Fruit fly (Drosophila melanogaster) whole organism, prepupa: ENCODE data around the gene Wdr24.

ENCODE experiments used
- CG8319 ChIP-seq: fragments of 200-800 bp; sonication (Bioruptor generic); optimal IDR thresholded peaks from 3 replicates; lab custom pipeline; 2016; ENCODE audit warnings: missing biosample characterization, missing genetic modification characterization
- Hr4 ChIP-seq: fragments of 200-800 bp; sonication (Bioruptor generic); optimal IDR thresholded peaks from 3 replicates; lab custom pipeline; 2016; ENCODE audit warnings: missing biosample characterization, missing genetic modification characterization
- Sox14 ChIP-seq: fragments of 200-800 bp; sonication (Bioruptor generic); optimal IDR thresholded peaks from 3 replicates; lab custom pipeline; 2016; ENCODE audit warnings: missing biosample characterization, missing genetic modification characterization
- dsx ChIP-seq: fragments of 200-800 bp; optimal IDR thresholded peaks from 3 replicates; lab custom pipeline; 2019; ENCODE audit warnings: missing biosample characterization, mild to moderate bottlenecking, missing genetic modification characterization, moderate library complexity; ENCODE audit not compliant: poor library complexity, severe bottlenecking
- eg ChIP-seq: fragments of 200-800 bp; sonication (Bioruptor generic); IDR thresholded peaks from 3 replicates; pipeline ENCODE4 v1.3.6; 2022; ENCODE audit warnings: missing biosample characterization, missing genetic modification characterization
- spab ChIP-seq: fragments of 200-800 bp; sonication (Bioruptor generic); optimal IDR thresholded peaks from 2 replicates; lab custom pipeline; 2017; ENCODE audit warnings: missing biosample characterization, mild to moderate bottlenecking, missing genetic modification characterization, missing genetic modification reagents
- vri ChIP-seq: fragments of 200-800 bp; sonication (Bioruptor generic); optimal IDR thresholded peaks from 3 replicates; lab custom pipeline; 2016; ENCODE audit warnings: missing biosample characterization, mild to moderate bottlenecking, missing genetic modification characterization

Wdr24 gene

DNA sequence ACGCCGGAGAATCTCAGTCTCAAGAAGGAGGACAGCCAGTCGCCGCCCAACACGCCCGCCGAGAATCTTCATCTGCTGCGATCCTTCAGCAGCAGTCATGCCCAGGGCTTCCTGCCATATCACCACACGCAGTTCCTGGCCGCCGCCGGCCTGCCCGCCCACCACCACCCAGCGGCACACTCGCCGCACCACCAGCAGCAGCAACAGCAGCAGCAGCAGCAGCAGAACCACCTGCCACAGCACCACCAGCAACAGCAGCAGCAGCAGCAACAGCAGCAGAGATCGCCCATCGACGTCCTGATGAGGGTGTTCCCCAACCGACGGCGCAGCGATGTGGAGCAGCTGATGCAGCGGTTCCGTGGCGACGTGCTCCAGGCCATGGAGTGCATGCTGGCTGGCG, 49.1 kb downstream of the Wdr24 start:
- TF ChIP-seq CG8319 (no peak), spab (GFP tag; lab: Kevin White, UChicago) (no peak), Hr4 (GFP tag; lab: Kevin White, UChicago) (no peak), dsx (no peak)

DNA sequence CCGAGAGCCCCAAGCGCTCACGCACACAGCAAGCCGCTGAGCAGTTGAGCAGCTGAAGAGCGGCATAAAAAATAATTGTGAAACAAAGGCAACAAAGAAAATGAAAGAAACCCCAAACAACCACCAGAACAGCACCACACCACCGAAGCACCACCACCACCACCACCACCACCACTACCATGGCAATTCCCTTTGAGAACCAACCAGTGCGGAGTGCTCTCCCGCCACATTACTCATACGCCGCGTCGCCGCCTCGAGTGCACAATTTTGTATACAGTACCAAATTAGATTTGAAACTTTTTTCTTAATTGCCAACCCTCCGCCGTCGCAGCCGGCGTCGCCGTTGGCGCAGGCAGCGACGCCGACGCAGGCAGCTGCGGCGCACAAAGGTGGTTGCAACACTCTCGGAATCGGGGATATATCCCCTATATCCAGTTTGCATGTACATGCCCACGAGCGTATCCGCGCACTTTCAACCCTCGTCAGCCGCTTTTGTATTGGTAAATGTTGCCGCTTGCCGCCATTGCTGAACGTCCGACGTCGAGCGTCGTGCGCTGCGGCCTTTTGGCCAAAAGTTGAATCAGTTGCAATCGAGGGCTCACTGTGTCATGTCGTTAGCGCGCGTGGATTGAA, 52.8 kb downstream of the Wdr24 start, which contains the start of gene dmrt99B:
Gene dmrt99B, plus strand, starts transcription at position 583 of the 633 bp plus-strand sequence.
- TF ChIP-seq eg (GFP tag; lab: Robert Waterston, UW) (0 out of 3 replicates have a peak, but pooled peaks have one; percentile 20), dsx (peak; percentile 43), Sox14 (GFP tag; lab: Kevin White, UChicago) (peak; percentile 29), vri (GFP tag; lab: Kevin White, UChicago) (no peak)
